Fruit fly (Drosophila melanogaster) Kc167 (cell line): ENCODE results near the gene CG12093.

Source experiments
- Myc ChIP-seq: fragments of >200 bp; optimal IDR thresholded peaks from 2 replicates; lab custom pipeline; 2017; ENCODE audit warnings: missing external identifiers
- Sin3A ChIP-seq: fragments of >200 bp; optimal IDR thresholded peaks from 2 replicates; lab custom pipeline; 2018; ENCODE audit warnings: missing external identifiers
- h ChIP-seq: fragments of >200 bp; optimal IDR thresholded peaks from 3 replicates; lab custom pipeline; 2018; ENCODE audit warnings: missing external identifiers
- insv ChIP-seq: fragments of >200 bp; optimal IDR thresholded peaks from 3 replicates; lab custom pipeline; 2018; ENCODE audit warnings: missing external identifiers
- psq ChIP-seq: fragments of >200 bp; optimal IDR thresholded peaks from 2 replicates; lab custom pipeline; 2017; ENCODE audit warnings: missing external identifiers
- ttk ChIP-seq: sonication (Bioruptor generic); optimal IDR thresholded peaks from 2 replicates; lab custom pipeline; 2017; ENCODE audit warnings: missing external identifiers

The CG12093 gene

DNA sequence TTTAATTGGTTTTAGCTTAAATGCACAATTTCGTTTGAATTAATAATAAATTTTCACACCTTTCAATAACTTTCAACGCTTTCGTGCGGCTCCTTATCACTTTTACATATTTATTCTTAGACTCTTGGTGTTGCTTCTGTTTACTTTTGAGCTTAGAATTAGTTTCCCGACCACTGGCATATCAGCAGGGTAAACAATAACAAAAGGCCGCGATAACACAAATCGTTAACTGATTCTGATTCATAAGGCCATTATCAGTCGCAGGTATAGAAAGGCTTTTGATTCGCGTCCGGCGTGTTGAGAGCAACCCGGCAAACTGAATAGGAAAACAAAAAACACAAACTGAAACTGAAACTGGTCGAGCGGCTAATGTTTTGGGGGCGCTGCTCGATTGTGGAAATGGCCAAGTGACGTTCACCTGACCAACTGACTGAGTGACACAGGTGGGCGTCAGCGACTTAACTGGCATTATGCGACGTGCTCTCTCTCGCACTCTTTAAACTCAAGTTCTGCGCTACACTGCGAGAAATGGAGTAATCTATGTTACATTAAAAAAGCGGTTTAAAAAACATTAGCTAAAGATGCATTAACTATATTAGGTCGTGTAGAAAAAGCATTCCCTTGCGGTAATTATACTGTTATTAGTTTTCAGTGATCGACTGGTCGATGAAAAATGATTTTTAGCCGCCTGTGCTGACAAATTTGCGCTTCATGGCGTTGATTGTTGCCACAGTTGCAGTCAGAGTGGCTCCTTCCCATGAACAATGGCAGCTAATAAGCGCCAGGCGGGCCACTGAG is 39.2 kb downstream of the CG12093 start:
- TF ChIP-seq insv (lab: Kevin White, UChicago) (no peak), psq (lab: Kevin White, UChicago) (no peak), Sin3A (lab: Kevin White, UChicago) (no peak), h (no peak), ttk (lab: Kevin White, UChicago) (no peak), Myc (lab: Kevin White, UChicago) (no peak)

DNA sequence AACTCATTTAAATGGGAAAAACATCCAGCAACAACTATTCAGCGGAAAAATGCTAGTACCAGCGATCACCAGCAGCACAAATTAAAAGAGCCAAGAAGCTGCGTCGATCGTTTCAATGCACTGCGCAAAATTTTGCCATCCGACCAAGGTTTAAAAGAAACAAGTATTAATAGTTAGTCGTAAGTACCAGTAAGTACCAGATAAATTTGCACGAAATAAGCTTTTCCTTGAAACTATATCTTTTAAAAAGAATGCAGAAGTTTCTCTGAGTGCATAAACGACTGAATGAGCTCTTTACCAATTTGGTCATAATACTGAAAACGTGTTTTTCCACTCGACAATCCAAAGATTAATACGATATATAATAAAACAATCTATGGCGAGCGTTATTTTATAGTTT is 40.6 kb downstream of the CG12093 start:
- TF ChIP-seq h, result no peak
- no peak for TF ChIP-seq Myc (lab: Kevin White, UChicago)
- no peak for TF ChIP-seq insv (lab: Kevin White, UChicago)
- TF ChIP-seq ttk (lab: Kevin White, UChicago), result no peak
- no peak for TF ChIP-seq Sin3A (lab: Kevin White, UChicago)
- no peak for TF ChIP-seq psq (lab: Kevin White, UChicago)

DNA sequence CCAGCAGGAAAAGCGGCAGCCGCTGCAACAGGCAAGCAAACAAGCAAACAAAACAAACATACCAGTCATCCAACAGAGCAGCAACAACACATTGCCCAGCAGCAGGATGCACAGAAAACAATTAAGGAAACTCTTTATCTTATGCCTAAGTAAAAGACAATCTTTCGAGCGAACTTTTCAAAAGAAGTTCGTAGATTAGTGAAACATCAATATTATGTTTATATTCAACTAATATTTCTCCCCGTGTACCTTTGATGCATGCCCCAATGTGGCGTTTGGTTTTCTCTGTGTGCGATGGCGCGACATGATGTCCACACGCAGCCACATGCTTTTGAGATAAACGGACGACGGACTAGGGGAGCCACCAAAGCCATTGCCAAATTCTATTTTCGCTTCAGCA is 42.9 kb downstream of the CG12093 start:
- TF ChIP-seq psq (lab: Kevin White, UChicago) (no peak), insv (lab: Kevin White, UChicago) (no peak), ttk (lab: Kevin White, UChicago) (no peak), Sin3A (lab: Kevin White, UChicago) (no peak), h (no peak), Myc (lab: Kevin White, UChicago) (no peak)

DNA sequence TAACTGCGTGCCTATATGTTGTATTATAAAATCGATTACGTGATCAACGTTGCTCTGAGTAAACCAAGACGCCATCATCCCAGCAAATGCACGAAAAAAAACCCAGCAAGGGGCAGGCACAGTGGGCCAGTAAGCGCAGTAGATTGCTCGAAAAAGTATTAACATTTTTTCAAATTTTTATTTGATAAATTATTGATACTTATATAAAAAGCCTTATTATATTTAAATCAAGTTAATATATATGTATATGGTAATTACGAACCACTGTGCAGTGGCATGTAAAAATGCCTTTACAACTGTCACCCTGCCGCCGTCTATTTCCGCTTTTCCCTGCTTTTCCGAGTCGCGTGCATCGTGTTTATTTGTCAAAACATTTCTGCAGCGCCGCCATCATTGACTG is 46.8 kb downstream of the CG12093 start:
- no peak for TF ChIP-seq Sin3A (lab: Kevin White, UChicago)
- no peak for TF ChIP-seq h
- TF ChIP-seq psq (lab: Kevin White, UChicago), result no peak
- TF ChIP-seq Myc (lab: Kevin White, UChicago), result no peak
- TF ChIP-seq insv (lab: Kevin White, UChicago), result no peak
- TF ChIP-seq ttk (lab: Kevin White, UChicago), result no peak
